Worm (Caenorhabditis elegans): ENCODE measurements around the gene srx-31.

DNA sequence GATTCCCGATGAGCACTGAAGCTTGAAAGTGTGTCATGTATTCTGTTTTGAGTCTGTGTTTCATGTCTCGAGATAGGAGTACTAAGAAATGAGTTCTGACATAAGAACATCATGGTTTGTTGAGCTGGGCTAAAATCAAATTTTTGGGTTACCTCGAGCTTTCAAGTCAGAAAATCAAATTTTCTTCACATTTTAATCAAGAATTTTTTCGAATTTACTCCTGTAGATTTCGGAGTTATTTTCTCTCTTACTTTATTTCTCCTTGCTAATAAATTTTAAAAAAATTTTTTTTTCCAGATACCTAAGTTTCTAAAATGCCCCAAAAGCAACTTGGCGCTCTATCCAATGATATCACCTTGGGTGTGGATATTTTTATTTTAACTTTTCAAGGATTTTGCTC is 3.3 kb upstream of the srx-31 start, which contains the start of gene F41H8.2:
- no peak for TF ChIP-seq F13C5.2 (tag; optimal IDR thresholded peaks at IDR 0.05)
- TF ChIP-seq ama-1 (optimal IDR thresholded peaks at IDR 0.05), result no peak
- TF ChIP-seq aly-1 (tag; optimal IDR thresholded peaks at IDR 0.05), result no peak
- TF ChIP-seq tra-4 (tag; optimal IDR thresholded peaks at IDR 0.05), result no peak
- no peak for TF ChIP-seq ets-7 (tag; optimal IDR thresholded peaks at IDR 0.05)
- no peak for TF ChIP-seq flt-1 (GFP tag; IDR thresholded peaks at IDR 0.05)
- TF ChIP-seq ceh-36 (tag; optimal IDR thresholded peaks at IDR 0.05), result no peak
- TF ChIP-seq pes-1 (GFP tag; IDR thresholded peaks at IDR 0.05), result no peak
- TF ChIP-seq ceh-13 (GFP tag; optimal IDR thresholded peaks at IDR 0.05), result no peak
- no peak for TF ChIP-seq hmbx-1 (tag; optimal IDR thresholded peaks at IDR 0.05)
- no peak for TF ChIP-seq tbx-37 (GFP tag; conservative IDR thresholded peaks at IDR 0.05)
